Fruit fly (Drosophila melanogaster) whole organism, embryonic: ENCODE data around the gene CG31219.
A peak's percentile ranks its signal among the peaks of the same experiment; 100 is the strongest.

Experiments
- Ada2b ChIP-seq: fragments of 200-800 bp; sonication (Bioruptor generic); IDR thresholded peaks from 2 replicates; pipeline ENCODE4 v1.3.6; 2022; ENCODE audit warnings: missing biosample characterization, missing genetic modification characterization
- Adf1 ChIP-seq: fragments of 200-800 bp; sonication (Bioruptor generic); IDR thresholded peaks from 2 replicates; pipeline ENCODE4 v1.3.6; 2022; ENCODE audit warnings: missing biosample characterization, missing genetic modification characterization
- Atf6 ChIP-seq: fragments of 200-800 bp; sonication (Bioruptor generic); IDR thresholded peaks from 2 replicates; pipeline ENCODE4 v1.3.6; 2022; ENCODE audit warnings: missing biosample characterization, missing genetic modification characterization
- Awh ChIP-seq: fragments of 200-800 bp; sonication (Bioruptor generic); IDR thresholded peaks from 2 replicates; pipeline ENCODE4, ENCODE4 v1.3.6; 2022; ENCODE audit warnings: missing biosample characterization, missing genetic modification characterization
- B-H2 ChIP-seq: fragments of 200-800 bp; sonication (Bioruptor generic); optimal IDR thresholded peaks from 2 replicates; lab custom pipeline; 2018; ENCODE audit warnings: missing biosample characterization, mild to moderate bottlenecking, missing genetic modification characterization
- CG10274 ChIP-seq: fragments of 200-800 bp; sonication (Bioruptor generic); optimal IDR thresholded peaks from 3 replicates; lab custom pipeline; 2017; ENCODE audit warnings: missing biosample characterization, mild to moderate bottlenecking, missing genetic modification characterization
- CG10321 ChIP-seq: fragments of 200-800 bp; sonication (Bioruptor generic); IDR thresholded peaks from 2 replicates; pipeline ENCODE4 v1.3.6; 2022; ENCODE audit warnings: missing biosample characterization, missing genetic modification characterization
- CG12071 ChIP-seq: fragments of 200-800 bp; sonication (Bioruptor generic); optimal IDR thresholded peaks from 3 replicates; lab custom pipeline; 2018; ENCODE audit warnings: missing biosample characterization, mild to moderate bottlenecking, missing genetic modification characterization
- CG13287 ChIP-seq: fragments of 200-800 bp; sonication (Bioruptor generic); IDR thresholded peaks from 2 replicates; pipeline ENCODE4 v1.3.6; 2022; ENCODE audit warnings: missing biosample characterization, missing genetic modification characterization; ENCODE audit not compliant: partially characterized antibody
- CG15011 ChIP-seq: fragments of 200-800 bp; sonication (Bioruptor generic); optimal IDR thresholded peaks from 3 replicates; lab custom pipeline; 2018; ENCODE audit warnings: missing biosample characterization, mild to moderate bottlenecking, missing genetic modification characterization
- CG16863 ChIP-seq: fragments of 200-800 bp; sonication (Bioruptor generic); optimal IDR thresholded peaks from 3 replicates; lab custom pipeline; 2016; ENCODE audit warnings: missing biosample characterization, missing genetic modification characterization
- CG17361 ChIP-seq: fragments of 200-800 bp; sonication (Bioruptor generic); IDR thresholded peaks from 3 replicates; pipeline ENCODE4 v1.3.6; 2022; ENCODE audit warnings: missing biosample characterization, missing genetic modification characterization
- CG17612 ChIP-seq: fragments of 200-800 bp; sonication (Bioruptor generic); IDR thresholded peaks from 2 replicates; pipeline ENCODE4 v1.3.6; 2022; ENCODE audit warnings: missing biosample characterization, missing genetic modification characterization
- CG18476 ChIP-seq: fragments of 200-800 bp; sonication (Bioruptor generic); optimal IDR thresholded peaks from 2 replicates; lab custom pipeline; 2016; ENCODE audit warnings: missing biosample characterization, mild to moderate bottlenecking, missing genetic modification characterization
- CG2120 ChIP-seq: fragments of 200-800 bp; sonication (Bioruptor generic); optimal IDR thresholded peaks from 3 replicates; lab custom pipeline; 2016; ENCODE audit warnings: missing biosample characterization, missing genetic modification characterization
- CG2678 ChIP-seq: fragments of 200-800 bp; sonication (Bioruptor generic); optimal IDR thresholded peaks from 3 replicates; lab custom pipeline; 2019; ENCODE audit warnings: missing biosample characterization, mild to moderate bottlenecking, missing genetic modification characterization, moderate library complexity
- CG3065 ChIP-seq: fragments of 200-800 bp; sonication (Bioruptor generic); optimal IDR thresholded peaks from 2 replicates; lab custom pipeline; 2016; ENCODE audit warnings: missing biosample characterization, missing genetic modification characterization
- CG5953 ChIP-seq: fragments of 200-800 bp; sonication (Bioruptor generic); IDR thresholded peaks from 2 replicates; pipeline ENCODE4 v1.3.6; 2022; ENCODE audit warnings: missing biosample characterization, missing genetic modification characterization
- CG6683 ChIP-seq: fragments of 200-800 bp; sonication (Bioruptor generic); optimal IDR thresholded peaks from 2 replicates; lab custom pipeline; 2017; ENCODE audit warnings: missing biosample characterization, mild to moderate bottlenecking, missing genetic modification characterization, missing genetic modification reagents
- CG9215 ChIP-seq: fragments of 200-800 bp; sonication (Bioruptor generic); IDR thresholded peaks from 2 replicates; pipeline ENCODE4 v1.3.6; 2022; ENCODE audit warnings: missing biosample characterization, missing genetic modification characterization
- Dad ChIP-seq: fragments of 200-800 bp; sonication (Bioruptor generic); optimal IDR thresholded peaks from 3 replicates; lab custom pipeline; 2016; ENCODE audit warnings: missing biosample characterization, missing genetic modification characterization
- Dip3 ChIP-seq: fragments of 200-800 bp; sonication (Bioruptor generic); optimal IDR thresholded peaks from 3 replicates; lab custom pipeline; 2016; ENCODE audit warnings: missing biosample characterization, missing genetic modification characterization
- Drgx ChIP-seq: fragments of 200-800 bp; sonication (Bioruptor generic); IDR thresholded peaks from 2 replicates; pipeline ENCODE4 v1.3.6; 2022; ENCODE audit warnings: missing biosample characterization, missing genetic modification characterization
- Eip74EF ChIP-seq, 2 experiments: fragments of 200-800 bp in 1 of 2; fragments of >200 bp in 1 of 2; sonication (Bioruptor generic) in 1 of 2; optimal IDR thresholded peaks; 2 replicates each; lab custom pipeline; 2017 to 2019; ENCODE audit warnings: missing biosample characterization in 2 of 2, missing genetic modification characterization in 2 of 2, mild to moderate bottlenecking in 1 of 2, moderate library complexity in 1 of 2
- Fer1 ChIP-seq: fragments of 200-800 bp; sonication (Bioruptor generic); optimal IDR thresholded peaks from 2 replicates; lab custom pipeline; 2017; ENCODE audit warnings: missing biosample characterization, mild to moderate bottlenecking, missing genetic modification characterization
- HLH4C ChIP-seq: fragments of 200-800 bp; sonication (Bioruptor generic); IDR thresholded peaks from 3 replicates; pipeline ENCODE4 v1.3.6; 2022; ENCODE audit warnings: missing biosample characterization, missing genetic modification characterization; ENCODE audit not compliant: partially characterized antibody
- Mrtf ChIP-seq: fragments of 200-800 bp; sonication (Bioruptor generic); IDR thresholded peaks from 3 replicates; pipeline ENCODE4 v1.3.6; 2022; ENCODE audit warnings: missing biosample characterization, missing genetic modification characterization
- Neu2 ChIP-seq: fragments of 200-800 bp; sonication (Bioruptor generic); optimal IDR thresholded peaks from 3 replicates; lab custom pipeline; 2016; ENCODE audit warnings: missing biosample characterization, missing genetic modification characterization, borderline replicate concordance
- Oli ChIP-seq: fragments of 200-800 bp; sonication (Bioruptor generic); optimal IDR thresholded peaks from 2 replicates; lab custom pipeline; 2018; ENCODE audit warnings: missing biosample characterization, mild to moderate bottlenecking, missing genetic modification characterization, moderate library complexity
- Sry-δ ChIP-seq: fragments of 200-800 bp; sonication (Bioruptor generic); optimal IDR thresholded peaks from 2 replicates; lab custom pipeline; 2016; ENCODE audit warnings: missing biosample characterization, missing genetic modification characterization
- Ssrp ChIP-seq: fragments of 200-800 bp; sonication (Bioruptor generic); optimal IDR thresholded peaks from 2 replicates; lab custom pipeline; 2018; ENCODE audit warnings: missing biosample characterization, mild to moderate bottlenecking, missing genetic modification characterization, moderate library complexity
- Stat92E ChIP-seq, 3 experiments: fragments of >200 bp in 2 of 3; fragments of 200-800 bp in 1 of 3; sonication (Bioruptor generic) in 1 of 3; optimal IDR thresholded peaks; 2 replicates each; lab custom pipeline; 2017 to 2019; ENCODE audit warnings: missing biosample characterization in 3 of 3, missing genetic modification characterization in 3 of 3, mild to moderate bottlenecking in 1 of 3, moderate library complexity in 1 of 3
- abd-A ChIP-seq: fragments of 200-800 bp; sonication (Bioruptor generic); optimal IDR thresholded peaks from 3 replicates; lab custom pipeline; 2019; ENCODE audit warnings: missing biosample characterization, mild to moderate bottlenecking, missing genetic modification characterization, moderate library complexity
- ase ChIP-seq: fragments of 200-800 bp; sonication (Bioruptor generic); IDR thresholded peaks from 3 replicates; pipeline ENCODE4 v1.3.6; 2022; ENCODE audit warnings: missing biosample characterization, missing genetic modification characterization
- bbx ChIP-seq: fragments of 200-800 bp; sonication (Bioruptor generic); IDR thresholded peaks from 2 replicates; pipeline ENCODE4 v1.3.6; 2022; ENCODE audit warnings: missing biosample characterization, missing genetic modification characterization; ENCODE audit not compliant: partially characterized antibody
- bowl ChIP-seq: fragments of 200-800 bp; sonication (Bioruptor generic); IDR thresholded peaks from 2 replicates; pipeline ENCODE4 v1.3.6; 2022; ENCODE audit warnings: missing biosample characterization, missing genetic modification characterization
- chinmo ChIP-seq: fragments of 200-800 bp; sonication (Bioruptor generic); IDR thresholded peaks from 4 replicates; pipeline ENCODE4 v1.3.6; 2022; ENCODE audit warnings: missing biosample characterization, missing genetic modification characterization; ENCODE audit not compliant: partially characterized antibody
- gem ChIP-seq: fragments of 200-800 bp; sonication (Bioruptor generic); optimal IDR thresholded peaks from 2 replicates; lab custom pipeline; 2019; ENCODE audit warnings: missing biosample characterization, mild to moderate bottlenecking, missing genetic modification characterization, moderate library complexity
- ham ChIP-seq: fragments of 200-800 bp; sonication (Bioruptor generic); IDR thresholded peaks from 2 replicates; pipeline ENCODE4 v1.3.6; 2022; ENCODE audit warnings: missing biosample characterization, missing genetic modification characterization
- her ChIP-seq: fragments of 200-800 bp; sonication (Bioruptor generic); optimal IDR thresholded peaks from 2 replicates; lab custom pipeline; 2016; ENCODE audit warnings: missing biosample characterization, missing genetic modification characterization
- mam ChIP-seq: fragments of 200-800 bp; sonication (Bioruptor generic); optimal IDR thresholded peaks from 3 replicates; lab custom pipeline; 2016; ENCODE audit warnings: missing biosample characterization, missing genetic modification characterization
- mirr ChIP-seq: fragments of 200-800 bp; sonication (Bioruptor generic); optimal IDR thresholded peaks from 3 replicates; lab custom pipeline; 2018; ENCODE audit warnings: missing biosample characterization, mild to moderate bottlenecking, missing genetic modification characterization
- pan ChIP-seq, 4 experiments: fragments of >200 bp in 3 of 4; fragments of 200-800 bp in 1 of 4; sonication (Bioruptor generic) in 1 of 4; optimal IDR thresholded peaks in 3 of 4; IDR thresholded peaks in 1 of 4; 2 replicates each; pipeline versions ENCODE4 v1.3.6 to Lab custom; 2017 to 2022; ENCODE audit warnings: missing biosample characterization in 2 of 4, missing genetic modification characterization in 2 of 4, mixed read lengths in 1 of 4
- prd ChIP-seq, 3 experiments: fragments of >200 bp in 2 of 3; fragments of 200-800 bp in 1 of 3; sonication (Bioruptor generic) in 1 of 3; optimal IDR thresholded peaks in 2 of 3; IDR thresholded peaks in 1 of 3; 2 replicates in 2 of 3; 3 replicates in 1 of 3; pipeline versions ENCODE4 v1.3.6 to Lab custom; 2017 to 2022; ENCODE audit warnings: missing biosample characterization in 1 of 3, missing genetic modification characterization in 1 of 3
- rib ChIP-seq: fragments of 200-800 bp; sonication (Bioruptor generic); IDR thresholded peaks from 2 replicates; pipeline ENCODE4 v1.3.6; 2022; ENCODE audit warnings: missing biosample characterization, missing genetic modification characterization
- seq ChIP-seq: fragments of 200-800 bp; sonication (Bioruptor generic); IDR thresholded peaks from 2 replicates; pipeline ENCODE4 v1.3.6; 2022; ENCODE audit warnings: missing biosample characterization, missing genetic modification characterization
- zf30C ChIP-seq: fragments of 200-800 bp; sonication (Bioruptor generic); optimal IDR thresholded peaks from 3 replicates; lab custom pipeline; 2018; ENCODE audit warnings: missing biosample characterization, mild to moderate bottlenecking, missing genetic modification characterization

CG31219 gene

DNA sequence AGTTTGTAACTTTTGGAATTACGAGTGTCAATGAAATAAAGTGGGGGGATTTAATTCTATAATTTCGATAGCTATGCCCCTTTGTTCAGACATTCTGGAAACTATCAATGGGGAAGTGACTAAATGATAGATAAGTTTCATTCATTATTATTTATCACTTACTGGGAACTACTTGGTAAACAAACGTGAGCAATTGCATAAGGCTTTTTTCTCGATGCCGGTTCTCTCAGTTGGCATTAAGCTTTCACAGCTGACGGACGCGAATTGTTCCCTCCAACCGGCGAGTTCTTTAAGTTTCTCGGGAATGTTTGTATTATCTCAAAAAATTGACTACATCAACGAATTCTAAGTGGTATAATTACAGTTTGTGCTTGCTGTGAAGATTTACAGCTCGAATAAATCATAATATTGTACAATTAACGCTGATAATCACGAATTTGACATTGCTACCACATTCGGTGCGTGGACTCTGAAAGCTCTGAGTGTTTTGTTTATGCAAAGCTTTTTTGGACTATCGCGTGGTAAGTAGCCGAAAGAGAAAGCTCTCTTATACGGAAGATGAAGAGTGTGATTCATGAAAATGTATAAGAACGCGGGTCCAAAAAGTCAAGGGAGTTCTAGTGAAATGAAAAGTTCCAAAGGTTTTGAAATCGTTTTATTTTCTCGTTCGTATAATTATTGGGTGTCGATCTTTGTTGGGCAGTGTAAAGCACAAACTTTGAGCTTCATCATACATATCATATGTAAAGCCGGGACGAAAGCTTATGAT is 20.6 kb downstream of the CG31219 start, which contains the start of gene Naam (continued):
- peak; percentile 54 for TF ChIP-seq Ada2b (GFP tag; lab: Robert Waterston, UW)
- no peak for TF ChIP-seq abd-A
- 0 out of 2 replicates have a peak, but pooled peaks have one; percentile 15 for TF ChIP-seq rib
- TF ChIP-seq HLH4C (GFP tag; lab: Robert Waterston, UW) = no peak
- TF ChIP-seq Atf6 (GFP tag; lab: Robert Waterston, UW) = peak; percentile 86
- TF ChIP-seq CG12071 (GFP tag; lab: Kevin White, UChicago) = peak; percentile 77
- peak; percentile 77 for TF ChIP-seq Dip3 (GFP tag; lab: Kevin White, UChicago)
- TF ChIP-seq ham (GFP tag; lab: Robert Waterston, UW) = no peak
- peak; percentile 72 for TF ChIP-seq Oli (tag; lab: Kevin White, UChicago)
- TF ChIP-seq CG17612 (GFP tag; lab: Robert Waterston, UW) = 0 out of 2 replicates have a peak, but pooled peaks have one; percentile 32
- TF ChIP-seq CG6683 (GFP tag; lab: Kevin White, UChicago) = peak; percentile 64
- TF ChIP-seq B-H2 (GFP tag; lab: Kevin White, UChicago) = peak; percentile 79
- peak; percentile 94 for TF ChIP-seq CG2120
- TF ChIP-seq CG18476 (GFP tag; lab: Kevin White, UChicago) = peak; percentile 58
- TF ChIP-seq prd (optimal IDR thresholded peaks at IDR 0.05; lab: Kevin White, UChicago) = no peak
- TF ChIP-seq prd (GFP tag; IDR thresholded peaks at IDR 0.05; lab: Robert Waterston, UW) = peak; percentile 70
- TF ChIP-seq CG16863 (GFP tag; lab: Kevin White, UChicago) = peak; percentile 74
- TF ChIP-seq CG17361 (GFP tag; lab: Robert Waterston, UW) = peak; percentile 78
- TF ChIP-seq CG9215 = peak; percentile 53
- peak in 1 of 2 experiments; percentile 55 for TF ChIP-seq Eip74EF (GFP tag; optimal IDR thresholded peaks at IDR 0.05; lab: Kevin White, UChicago)
- TF ChIP-seq Mrtf (GFP tag; lab: Robert Waterston, UW) = peak; percentile 55; the same call in 2 of the 3 replicates
- TF ChIP-seq CG3065 (GFP tag; lab: Kevin White, UChicago) = peak; percentile 56
- peak; percentile 52 for TF ChIP-seq mirr (GFP tag; lab: Kevin White, UChicago)
- TF ChIP-seq seq (GFP tag; lab: Robert Waterston, UW) = peak; percentile 51
- TF ChIP-seq Drgx = peak; percentile 85
- no peak for TF ChIP-seq Stat92E (GFP tag; optimal IDR thresholded peaks at IDR 0.05; lab: Kevin White, UChicago)
- no peak for TF ChIP-seq zf30C (GFP tag; lab: Kevin White, UChicago)
- TF ChIP-seq CG2678 (tag; lab: Kevin White, UChicago) = peak; percentile 85
- 0 out of 4 replicates have a peak, but pooled peaks have one; percentile 25 for TF ChIP-seq chinmo
- TF ChIP-seq CG5953 (GFP tag; lab: Robert Waterston, UW) = peak; percentile 74
- TF ChIP-seq Sry-δ = no peak
- TF ChIP-seq bbx = no peak
- no peak for TF ChIP-seq Awh (GFP tag; lab: Robert Waterston, UW)
- TF ChIP-seq ase (GFP tag; lab: Robert Waterston, UW) = peak; percentile 62; the same call in 2 of the 3 replicates
- peak; percentile 86 for TF ChIP-seq Fer1 (GFP tag; lab: Kevin White, UChicago)
- TF ChIP-seq Adf1 (GFP tag; lab: Robert Waterston, UW) = peak; percentile 46; the same call in 1 of the 2 replicates
- peak; percentile 25; the same call in 1 of the 2 replicates for TF ChIP-seq CG13287
- no peak for TF ChIP-seq pan (optimal IDR thresholded peaks at IDR 0.05; lab: Kevin White, UChicago)
- TF ChIP-seq pan (GFP tag; optimal IDR thresholded peaks at IDR 0.05 in 1 of 2, IDR thresholded peaks at IDR 0.05 in 1 of 2) = peak in 1 of 2 experiments; percentile 89
- TF ChIP-seq mam (GFP tag; lab: Kevin White, UChicago) = peak; percentile 86
- peak; percentile 31 for TF ChIP-seq Ssrp
- TF ChIP-seq CG10321 (GFP tag; lab: Robert Waterston, UW) = no peak; the same call in 1 of the 2 replicates
- TF ChIP-seq her (GFP tag; lab: Kevin White, UChicago) = peak; percentile 88
- TF ChIP-seq gem (tag; lab: Kevin White, UChicago) = peak; percentile 83
- no peak for TF ChIP-seq Neu2 (GFP tag; lab: Kevin White, UChicago)
- TF ChIP-seq Dad = peak; percentile 67
- peak; percentile 30 for TF ChIP-seq CG10274 (GFP tag; lab: Kevin White, UChicago)
- TF ChIP-seq CG15011 (GFP tag; lab: Kevin White, UChicago) = peak; percentile 35
- peak; percentile 36; the same call in 1 of the 2 replicates for TF ChIP-seq bowl (GFP tag; lab: Robert Waterston, UW)
